Worm (Caenorhabditis elegans): ENCODE results near the gene F44D12.10.

DNA sequence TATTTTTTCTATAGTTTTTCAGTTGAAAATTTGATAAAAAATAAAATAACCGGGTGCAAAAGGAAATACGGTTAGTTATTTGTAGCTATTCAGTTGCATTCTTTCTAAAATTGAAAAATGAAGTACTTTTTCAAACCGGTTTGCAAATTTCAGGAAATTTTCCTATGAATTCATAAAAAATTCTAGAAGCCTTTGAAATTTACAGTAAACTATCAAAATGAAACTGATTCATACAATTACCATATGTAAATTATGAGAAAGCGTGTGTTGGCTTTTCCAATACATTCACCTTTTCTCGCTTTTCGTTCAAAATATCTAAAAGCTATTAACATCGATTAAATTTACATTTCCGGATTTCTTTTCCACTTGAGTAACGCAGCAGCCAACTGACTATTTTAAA, 19.9 kb downstream of the F44D12.10 start, which contains the start of gene ent-7:
- TF ChIP-seq elt-3 (tag; optimal IDR thresholded peaks at IDR 0.05) (no peak), snpc-4 (tag; optimal IDR thresholded peaks at IDR 0.05) (no peak), pha-4 (tag; optimal IDR thresholded peaks at IDR 0.05) (no peak), nhr-76 (tag; optimal IDR thresholded peaks at IDR 0.05) (no peak), unc-62 (GFP tag; optimal IDR thresholded peaks at IDR 0.05) (no peak), M03D4.4 (tag; optimal IDR thresholded peaks at IDR 0.05) (no peak), ztf-11 (tag; optimal IDR thresholded peaks at IDR 0.05) (no peak), mls-2 (tag; optimal IDR thresholded peaks at IDR 0.05) (no peak), elt-1 (tag; optimal IDR thresholded peaks at IDR 0.05; ENCODE audit: borderline replicate concordance, insufficient read depth) (no peak)

Data from whole organism, mixed stage, embryonic.